Worm (Caenorhabditis elegans) whole organism, mixed stage, embryonic: Measurements from ENCODE around the gene blos-4.

Source experiments
- blmp-1 ChIP-seq: fragments of 150-350 bp; optimal IDR thresholded peaks from 2 replicates; lab custom pipeline; 2014; ENCODE audit warnings: missing biosample characterization, missing genetic modification characterization
- ceh-39 ChIP-seq: fragments of 150-350 bp; optimal IDR thresholded peaks from 2 replicates; lab custom pipeline; 2014; ENCODE audit warnings: missing biosample characterization, missing genetic modification characterization
- ces-1 ChIP-seq: fragments of 150-350 bp; optimal IDR thresholded peaks from 2 replicates; lab custom pipeline; 2014; ENCODE audit warnings: missing biosample characterization, missing genetic modification reagents, missing genetic modification characterization
- drap-1 ChIP-seq: fragments of 200-800 bp; sonication (Bioruptor generic); optimal IDR thresholded peaks from 3 replicates; lab custom pipeline; 2018; ENCODE audit warnings: mild to moderate bottlenecking, missing genetic modification characterization, missing compliant biosample characterization
- elt-1 ChIP-seq: sonication (generic microtip); optimal IDR thresholded peaks from 2 replicates; lab custom pipeline; 2017; ENCODE audit warnings: missing genetic modification characterization, mild to moderate bottlenecking, missing compliant biosample characterization, antibody characterized with exemption, moderate library complexity, borderline replicate concordance; ENCODE audit not compliant: insufficient read depth
- elt-3 ChIP-seq: fragments of 150-350 bp; optimal IDR thresholded peaks from 2 replicates; lab custom pipeline; 2014; ENCODE audit warnings: missing biosample characterization, missing genetic modification characterization
- lin-32 ChIP-seq: fragments of 200-800 bp; sonication (Bioruptor generic); optimal IDR thresholded peaks from 2 replicates; lab custom pipeline; 2018; ENCODE audit warnings: mild to moderate bottlenecking, missing genetic modification characterization, missing compliant biosample characterization
- lsy-2 ChIP-seq: fragments of 150-350 bp; optimal IDR thresholded peaks from 2 replicates; lab custom pipeline; 2014; ENCODE audit warnings: missing biosample characterization, missing genetic modification characterization
- nhr-28 ChIP-seq: fragments of 150-350 bp; optimal IDR thresholded peaks from 2 replicates; lab custom pipeline; 2014; ENCODE audit warnings: missing biosample characterization, missing genetic modification characterization
- nhr-76 ChIP-seq: sonication (generic microtip); optimal IDR thresholded peaks from 2 replicates; lab custom pipeline; 2017; ENCODE audit warnings: missing biosample characterization, missing genetic modification characterization
- snpc-4 ChIP-seq: fragments of 150-350 bp; optimal IDR thresholded peaks from 2 replicates; lab custom pipeline; 2014; ENCODE audit warnings: missing biosample characterization, missing genetic modification characterization
- unc-62 ChIP-seq: fragments of 150-350 bp; optimal IDR thresholded peaks from 2 replicates; lab custom pipeline; 2014; ENCODE audit warnings: missing biosample characterization, missing genetic modification reagents, missing genetic modification characterization
- ztf-11 ChIP-seq: fragments of 150-350 bp; optimal IDR thresholded peaks from 2 replicates; lab custom pipeline; 2014; ENCODE audit warnings: missing biosample characterization, missing genetic modification characterization

DNA sequence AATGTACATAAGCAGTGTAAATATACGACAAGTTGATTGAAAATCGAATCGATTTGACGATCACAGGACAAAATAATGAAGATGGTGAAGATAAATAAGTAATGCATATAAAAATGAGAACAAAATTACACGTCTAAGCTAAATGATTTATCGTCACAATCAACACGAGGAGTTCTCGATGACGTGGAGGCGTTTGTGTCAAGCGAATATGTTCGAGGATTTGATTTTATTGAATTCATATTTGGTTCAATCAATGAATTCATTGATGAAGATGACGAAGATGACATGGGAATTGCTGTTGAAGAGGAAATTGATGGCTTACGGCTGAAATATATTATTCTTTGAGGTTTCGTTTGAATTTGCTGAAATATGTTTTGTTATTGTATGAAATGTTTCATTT lies 47.5 kb downstream of the blos-4 start, which contains the start of gene nyn-3:
- TF ChIP-seq nhr-76 (tag; lab: Kevin White, UChicago) = no peak
- no peak for TF ChIP-seq ztf-11 (tag; lab: Kevin White, UChicago)
- no peak for TF ChIP-seq snpc-4 (tag; lab: Kevin White, UChicago)
- TF ChIP-seq unc-62 (GFP tag; lab: Kevin White, UChicago) = no peak
- no peak for TF ChIP-seq ceh-39 (tag; lab: Kevin White, UChicago)
- no peak for TF ChIP-seq blmp-1
- no peak for TF ChIP-seq drap-1 (GFP tag; lab: Kevin White, UChicago)
- TF ChIP-seq elt-1 (tag; lab: Kevin White, UChicago) = no peak
- no peak for TF ChIP-seq elt-3
- TF ChIP-seq lsy-2 = no peak
- no peak for TF ChIP-seq ces-1 (GFP tag; lab: Kevin White, UChicago)
- TF ChIP-seq nhr-28 (tag; lab: Kevin White, UChicago) = no peak
- no peak for TF ChIP-seq lin-32
